Worm (Caenorhabditis elegans): Measurements from ENCODE around the gene Y97E10AR.2.
A peak's percentile ranks its signal among the peaks of the same experiment; 100 is the strongest.

Y97E10AR.2 gene

DNA sequence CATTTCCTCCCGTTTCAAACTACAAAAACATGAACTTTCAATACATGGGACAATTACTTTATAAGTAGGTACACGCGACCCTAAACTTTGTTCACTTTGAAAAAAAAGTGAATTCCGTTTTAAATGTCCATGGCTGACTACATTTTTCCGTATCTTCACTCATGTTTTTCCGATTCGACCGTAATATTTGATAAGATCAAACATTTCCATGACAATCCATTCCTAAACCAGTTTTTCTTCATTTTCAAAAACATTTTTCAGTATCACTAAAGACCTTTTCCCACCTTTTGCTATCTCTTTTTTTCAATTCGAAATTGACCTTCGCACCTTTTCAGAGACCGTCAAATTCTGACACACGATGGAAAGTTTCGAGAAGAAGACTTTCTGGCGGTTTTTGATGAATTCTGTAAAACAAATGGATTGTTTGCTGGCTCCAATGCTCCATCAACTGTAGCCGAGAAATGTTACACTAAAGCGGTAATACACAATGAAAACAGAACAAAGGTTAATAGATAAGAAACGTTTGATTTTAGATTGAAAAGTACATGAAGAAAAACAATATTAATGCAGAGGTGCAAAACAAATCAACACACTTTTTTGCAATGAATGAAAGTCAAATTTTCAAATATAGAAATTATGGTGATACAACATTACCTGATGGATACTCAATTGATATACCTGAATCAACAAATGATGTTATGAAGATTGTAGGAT lies 31.6 kb downstream of the Y97E10AR.2 start:
- TF ChIP-seq unc-39 (tag; optimal IDR thresholded peaks at IDR 0.05) (no peak), nhr-48 (tag; optimal IDR thresholded peaks at IDR 0.05) (peak; percentile 18), lin-13 (GFP tag; optimal IDR thresholded peaks at IDR 0.05) (no peak), daf-16 (GFP tag; optimal IDR thresholded peaks at IDR 0.05) (no peak), daf-16 (tag; optimal IDR thresholded peaks at IDR 0.05) (peak; percentile 73), dmd-6 (GFP tag; IDR thresholded peaks at IDR 0.05) (peak; percentile 39), dve-1 (tag; optimal IDR thresholded peaks at IDR 0.05; ENCODE audit: insufficient read depth) (no peak), pqm-1 (tag; optimal IDR thresholded peaks at IDR 0.05) (peak; percentile 5), lin-38 (GFP tag; IDR thresholded peaks at IDR 0.05) (no peak), ztf-7 (tag; optimal IDR thresholded peaks at IDR 0.05) (no peak), Y75B8A.6 (GFP tag; IDR thresholded peaks at IDR 0.05) (0 out of 2 replicates have a peak, but pooled peaks have one; percentile 26), nhr-28 (tag; optimal IDR thresholded peaks at IDR 0.05) (peak; percentile 60), nhr-76 (tag; optimal IDR thresholded peaks at IDR 0.05) (peak; percentile 3), lim-7 (GFP tag; IDR thresholded peaks at IDR 0.05) (no peak), nhr-11 (tag; optimal IDR thresholded peaks at IDR 0.05) (no peak)

DNA sequence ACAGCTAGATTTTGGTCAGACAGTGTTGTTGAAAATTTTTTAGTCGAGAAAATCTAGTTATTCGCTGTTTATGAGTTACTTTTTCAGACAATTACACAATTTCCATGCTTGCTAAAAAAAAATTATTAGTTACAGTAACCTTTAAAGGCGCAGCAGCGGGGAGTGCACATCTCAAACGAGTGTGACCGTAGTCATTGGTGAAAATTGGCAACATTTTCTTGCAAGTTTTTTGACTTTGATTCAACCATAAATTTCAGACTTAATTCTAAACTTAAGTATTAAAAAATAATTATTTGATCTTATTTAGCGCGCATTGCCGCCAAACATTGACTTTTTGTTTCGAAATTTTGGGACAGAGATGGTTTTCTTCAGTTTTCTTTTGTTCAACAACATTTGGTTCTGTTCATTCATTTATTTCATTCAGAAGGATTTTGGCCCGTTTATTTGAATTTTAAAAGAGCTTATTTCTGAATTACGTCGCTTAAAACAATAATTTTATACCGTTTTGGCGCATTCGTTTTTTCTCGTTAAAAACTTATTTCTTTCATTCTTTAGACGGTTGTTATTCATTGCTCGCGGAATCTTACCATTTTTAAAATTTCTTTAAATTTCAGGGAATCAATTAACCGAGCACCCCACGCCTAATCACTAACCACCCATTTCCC lies 33.0 kb downstream of the Y97E10AR.2 start, which contains the start of gene oma-2:
Gene oma-2 (plus strand): TSS at position 615 of the 665 bp plus-strand sequence.
- no peak for TF ChIP-seq zip-11 (GFP tag; IDR thresholded peaks at IDR 0.05)
- TF ChIP-seq php-3 (GFP tag; IDR thresholded peaks at IDR 0.05) = no peak
- no peak for TF ChIP-seq tag-97 (GFP tag; IDR thresholded peaks at IDR 0.05)
- TF ChIP-seq D1046.2 (GFP tag; IDR thresholded peaks at IDR 0.05) = no peak
- TF ChIP-seq ceh-62 (tag; optimal IDR thresholded peaks at IDR 0.05) = no peak
- no peak for TF ChIP-seq Y75B8A.6 (GFP tag; IDR thresholded peaks at IDR 0.05)
- TF ChIP-seq lin-38 (GFP tag; IDR thresholded peaks at IDR 0.05) = peak; percentile 34
- TF ChIP-seq lir-3 (tag; optimal IDR thresholded peaks at IDR 0.05) = no peak
- TF ChIP-seq F44E2.7 (GFP tag; IDR thresholded peaks at IDR 0.05) = no peak
- no peak for TF ChIP-seq snpc-4 (tag; optimal IDR thresholded peaks at IDR 0.05)
- no peak for TF ChIP-seq T20F7.1 (GFP tag; optimal IDR thresholded peaks at IDR 0.05)
- TF ChIP-seq hlh-11 (tag; optimal IDR thresholded peaks at IDR 0.05) = no peak
- no peak for TF ChIP-seq aha-1 (tag)
- TF ChIP-seq Y5F2A.4 (GFP tag; optimal IDR thresholded peaks at IDR 0.05) = no peak
- no peak for TF ChIP-seq gei-8 (GFP tag; optimal IDR thresholded peaks at IDR 0.05)
- TF ChIP-seq egl-43 (GFP tag; IDR thresholded peaks at IDR 0.05) = no peak
- no peak for TF ChIP-seq Y48G9A.11 (GFP tag; IDR thresholded peaks at IDR 0.05)
- TF ChIP-seq dmd-6 (GFP tag; IDR thresholded peaks at IDR 0.05) = no peak
- no peak for TF ChIP-seq tra-1 (GFP tag; IDR thresholded peaks at IDR 0.05)
- no peak for TF ChIP-seq nhr-77 (tag; optimal IDR thresholded peaks at IDR 0.05)
- no peak for TF ChIP-seq spr-1 (tag; optimal IDR thresholded peaks at IDR 0.05)
- TF ChIP-seq F37D6.2 (tag; optimal IDR thresholded peaks at IDR 0.05) = no peak
- TF ChIP-seq madf-5 (GFP tag; IDR thresholded peaks at IDR 0.05) = no peak
- TF ChIP-seq zag-1 (tag; optimal IDR thresholded peaks at IDR 0.05) = no peak
- no peak for TF ChIP-seq ceh-32 (tag; optimal IDR thresholded peaks at IDR 0.05; ENCODE audit: poor library complexity)
- peak; percentile 35 for TF ChIP-seq F49E8.2 (tag; optimal IDR thresholded peaks at IDR 0.05; ENCODE audit: borderline replicate concordance)
- no peak for TF ChIP-seq unc-39 (tag; optimal IDR thresholded peaks at IDR 0.05)
- TF ChIP-seq spr-3 (GFP tag; optimal IDR thresholded peaks at IDR 0.05) = no peak
- TF ChIP-seq F26F4.8 (GFP tag; conservative IDR thresholded peaks at IDR 0.05) = no peak
- no peak for TF ChIP-seq Y105C5A.15 (GFP tag; IDR thresholded peaks at IDR 0.05)
- no peak for TF ChIP-seq unc-62 (GFP tag; optimal IDR thresholded peaks at IDR 0.05 in 1 of 2)
- no peak for TF ChIP-seq unc-62 (tag; optimal IDR thresholded peaks at IDR 0.05)
- TF ChIP-seq nhr-237 (tag; optimal IDR thresholded peaks at IDR 0.05) = no peak
- peak; percentile 33 for TF ChIP-seq unc-130 (GFP tag; optimal IDR thresholded peaks at IDR 0.05)
- TF ChIP-seq dmd-8 (GFP tag; IDR thresholded peaks at IDR 0.05) = no peak
- TF ChIP-seq lin-13 (GFP tag; optimal IDR thresholded peaks at IDR 0.05) = peak; percentile 33
- peak in 1 of 2 experiments; percentile 25 for TF ChIP-seq lsy-2 (tag; optimal IDR thresholded peaks at IDR 0.05)

All from whole organism, L4 larva.